Fruit fly (Drosophila melanogaster) whole organism, embryonic: ENCODE measurements around the gene SerRS.
A peak's percentile ranks its signal among the peaks of the same experiment; 100 is the strongest.

Experiments used
- Atf3 ChIP-seq: fragments of 200-800 bp; sonication (Bioruptor generic); optimal IDR thresholded peaks from 3 replicates; lab custom pipeline; 2016; ENCODE audit warnings: missing biosample characterization, missing genetic modification characterization
- CG12391 ChIP-seq: fragments of 200-800 bp; sonication (Bioruptor generic); optimal IDR thresholded peaks from 3 replicates; lab custom pipeline; 2018; ENCODE audit warnings: missing biosample characterization, mild to moderate bottlenecking, missing genetic modification characterization, moderate library complexity
- CG13296 ChIP-seq: fragments of 200-800 bp; sonication (Bioruptor generic); optimal IDR thresholded peaks from 3 replicates; lab custom pipeline; 2018; ENCODE audit warnings: missing biosample characterization, mild to moderate bottlenecking, missing genetic modification characterization
- CG14014 ChIP-seq: fragments of 200-800 bp; sonication (Bioruptor generic); IDR thresholded peaks from 2 replicates; pipeline ENCODE4 v1.3.6; 2022; ENCODE audit warnings: missing biosample characterization, missing genetic modification characterization
- CG15601 ChIP-seq: fragments of 200-800 bp; sonication (Bioruptor generic); optimal IDR thresholded peaks from 3 replicates; lab custom pipeline; 2019; ENCODE audit warnings: missing biosample characterization, mild to moderate bottlenecking, missing genetic modification characterization, moderate library complexity
- CG16813 ChIP-seq: fragments of 200-800 bp; sonication (Bioruptor generic); IDR thresholded peaks from 3 replicates; pipeline ENCODE4 v1.3.6; 2022; ENCODE audit warnings: missing biosample characterization, missing genetic modification characterization; ENCODE audit not compliant: partially characterized antibody
- CG16863 ChIP-seq: fragments of 200-800 bp; sonication (Bioruptor generic); optimal IDR thresholded peaks from 3 replicates; lab custom pipeline; 2016; ENCODE audit warnings: missing biosample characterization, missing genetic modification characterization
- CG18476 ChIP-seq: fragments of 200-800 bp; sonication (Bioruptor generic); optimal IDR thresholded peaks from 2 replicates; lab custom pipeline; 2016; ENCODE audit warnings: missing biosample characterization, mild to moderate bottlenecking, missing genetic modification characterization
- CG34376 ChIP-seq: fragments of 200-800 bp; sonication (Bioruptor generic); optimal IDR thresholded peaks from 2 replicates; lab custom pipeline; 2018; ENCODE audit warnings: missing biosample characterization, mild to moderate bottlenecking, missing genetic modification characterization
- CG4424 ChIP-seq: fragments of 200-800 bp; sonication (Bioruptor generic); optimal IDR thresholded peaks from 3 replicates; lab custom pipeline; 2016; ENCODE audit warnings: missing biosample characterization, missing genetic modification characterization
- CG6272 ChIP-seq: fragments of 200-800 bp; sonication (Bioruptor generic); IDR thresholded peaks from 2 replicates; pipeline ENCODE4 v1.3.6; 2022; ENCODE audit warnings: missing biosample characterization, missing genetic modification characterization
- CG6765 ChIP-seq: fragments of 200-800 bp; sonication (Bioruptor generic); optimal IDR thresholded peaks from 3 replicates; lab custom pipeline; 2017; ENCODE audit warnings: missing biosample characterization, mild to moderate bottlenecking, missing genetic modification characterization
- CG7745 ChIP-seq: fragments of 200-800 bp; sonication (Bioruptor generic); optimal IDR thresholded peaks from 2 replicates; lab custom pipeline; 2018; ENCODE audit warnings: missing biosample characterization, mild to moderate bottlenecking, missing genetic modification characterization, moderate library complexity
- CG8281 ChIP-seq: fragments of 200-800 bp; sonication (Bioruptor generic); optimal IDR thresholded peaks from 2 replicates; lab custom pipeline; 2018; ENCODE audit warnings: missing biosample characterization, mild to moderate bottlenecking, missing genetic modification characterization, moderate library complexity
- CG8478 ChIP-seq: fragments of >200 bp; optimal IDR thresholded peaks from 2 replicates; lab custom pipeline; 2018
- CG9727 ChIP-seq: fragments of 200-800 bp; sonication (Bioruptor generic); optimal IDR thresholded peaks from 3 replicates; lab custom pipeline; 2017; ENCODE audit warnings: missing biosample characterization, mild to moderate bottlenecking, missing genetic modification characterization
- CHES-1-like ChIP-seq: fragments of 200-800 bp; sonication (Bioruptor generic); optimal IDR thresholded peaks from 2 replicates; lab custom pipeline; 2016; ENCODE audit warnings: missing biosample characterization, missing genetic modification characterization
- CoRest ChIP-seq: fragments of 200-800 bp; sonication (Bioruptor generic); optimal IDR thresholded peaks from 3 replicates; lab custom pipeline; 2018; ENCODE audit warnings: missing biosample characterization, mild to moderate bottlenecking, missing genetic modification characterization, moderate library complexity
- Dek ChIP-seq: fragments of 200-800 bp; sonication (Bioruptor generic); optimal IDR thresholded peaks from 3 replicates; lab custom pipeline; 2019; ENCODE audit warnings: missing biosample characterization, mild to moderate bottlenecking, missing genetic modification characterization, moderate library complexity
- Dip3 ChIP-seq: fragments of 200-800 bp; sonication (Bioruptor generic); optimal IDR thresholded peaks from 3 replicates; lab custom pipeline; 2016; ENCODE audit warnings: missing biosample characterization, missing genetic modification characterization
- Dref ChIP-seq: fragments of 200-800 bp; sonication (Bioruptor generic); IDR thresholded peaks from 2 replicates; pipeline ENCODE4 v1.3.6; 2022; ENCODE audit warnings: missing biosample characterization, missing genetic modification characterization
- E2f2 ChIP-seq: fragments of 200-800 bp; sonication (Bioruptor generic); IDR thresholded peaks from 2 replicates; pipeline ENCODE4 v1.3.6; 2022; ENCODE audit warnings: missing biosample characterization, missing genetic modification characterization
- Fer1 ChIP-seq: fragments of 200-800 bp; sonication (Bioruptor generic); optimal IDR thresholded peaks from 2 replicates; lab custom pipeline; 2017; ENCODE audit warnings: missing biosample characterization, mild to moderate bottlenecking, missing genetic modification characterization
- HLH3B ChIP-seq: fragments of 200-800 bp; sonication (Bioruptor generic); IDR thresholded peaks from 2 replicates; pipeline ENCODE4 v1.3.6; 2022; ENCODE audit warnings: missing biosample characterization, missing genetic modification characterization
- HLH54F ChIP-seq: fragments of 200-800 bp; sonication (Bioruptor generic); optimal IDR thresholded peaks from 3 replicates; lab custom pipeline; 2016; ENCODE audit warnings: missing biosample characterization, missing genetic modification characterization
- Hmr ChIP-seq: fragments of 200-800 bp; sonication (Bioruptor generic); optimal IDR thresholded peaks from 3 replicates; lab custom pipeline; 2017; ENCODE audit warnings: mild to moderate bottlenecking, missing biosample characterization, missing genetic modification reagents, missing genetic modification characterization
- Hr78 ChIP-seq, 2 experiments: fragments of 200-800 bp in 1 of 2; fragments of >200 bp in 1 of 2; sonication (Bioruptor generic) in 1 of 2; optimal IDR thresholded peaks; 2 replicates each; lab custom pipeline; 2017 to 2019; ENCODE audit warnings: missing biosample characterization in 2 of 2, missing genetic modification characterization in 2 of 2, mild to moderate bottlenecking in 1 of 2, moderate library complexity in 1 of 2
- NFAT ChIP-seq: fragments of 200-800 bp; sonication (Bioruptor generic); IDR thresholded peaks from 2 replicates; pipeline ENCODE4 v1.3.6; 2022; ENCODE audit warnings: missing biosample characterization, missing genetic modification characterization
- Nf-YC ChIP-seq: fragments of 200-800 bp; optimal IDR thresholded peaks from 3 replicates; lab custom pipeline; 2019; ENCODE audit warnings: missing biosample characterization, mild to moderate bottlenecking, missing genetic modification characterization, moderate library complexity
- Opbp ChIP-seq: fragments of 200-800 bp; sonication (Bioruptor generic); IDR thresholded peaks from 3 replicates; pipeline ENCODE4 v1.3.6; 2022; ENCODE audit warnings: missing biosample characterization, missing genetic modification characterization; ENCODE audit not compliant: partially characterized antibody
- Tbp ChIP-seq: fragments of >200 bp; optimal IDR thresholded peaks from 2 replicates; lab custom pipeline; 2018; ENCODE audit warnings: missing biosample characterization, missing genetic modification characterization
- chinmo ChIP-seq: fragments of 200-800 bp; sonication (Bioruptor generic); IDR thresholded peaks from 4 replicates; pipeline ENCODE4 v1.3.6; 2022; ENCODE audit warnings: missing biosample characterization, missing genetic modification characterization; ENCODE audit not compliant: partially characterized antibody
- chm ChIP-seq: fragments of 200-800 bp; sonication (Bioruptor generic); IDR thresholded peaks from 2 replicates; pipeline ENCODE4 v1.3.6; 2022; ENCODE audit warnings: missing biosample characterization, missing genetic modification characterization
- ci ChIP-seq: fragments of 200-800 bp; sonication (Bioruptor generic); IDR thresholded peaks from 3 replicates; pipeline ENCODE4 v1.3.6; 2022; ENCODE audit warnings: missing biosample characterization, missing genetic modification characterization
- exex ChIP-seq: fragments of 200-800 bp; sonication (Bioruptor generic); optimal IDR thresholded peaks from 4 replicates; lab custom pipeline; 2018; ENCODE audit warnings: missing biosample characterization, mild to moderate bottlenecking, missing genetic modification characterization, moderate library complexity
- fd102C ChIP-seq: fragments of 200-800 bp; sonication (Bioruptor generic); optimal IDR thresholded peaks from 2 replicates; lab custom pipeline; 2018; ENCODE audit warnings: missing biosample characterization, mild to moderate bottlenecking, missing genetic modification characterization, moderate library complexity
- fu2 ChIP-seq: fragments of 200-800 bp; sonication (Bioruptor generic); optimal IDR thresholded peaks from 2 replicates; lab custom pipeline; 2016; ENCODE audit warnings: missing biosample characterization, missing genetic modification characterization
- gcm ChIP-seq: fragments of 200-800 bp; sonication (Bioruptor generic); optimal IDR thresholded peaks from 2 replicates; lab custom pipeline; 2019; ENCODE audit warnings: missing biosample characterization, mild to moderate bottlenecking, missing genetic modification characterization, moderate library complexity
- inv ChIP-seq: fragments of 200-800 bp; sonication (Bioruptor generic); IDR thresholded peaks from 2 replicates; pipeline ENCODE4 v1.3.6; 2022; ENCODE audit warnings: missing biosample characterization, missing genetic modification characterization; ENCODE audit not compliant: partially characterized antibody
- luna ChIP-seq: fragments of 200-800 bp; sonication (Bioruptor generic); optimal IDR thresholded peaks from 2 replicates; lab custom pipeline; 2016; ENCODE audit warnings: missing biosample characterization, missing genetic modification characterization
- mld ChIP-seq: fragments of 200-800 bp; sonication (Bioruptor generic); IDR thresholded peaks from 3 replicates; pipeline ENCODE4 v1.3.6; 2022; ENCODE audit warnings: missing biosample characterization, missing genetic modification characterization; ENCODE audit not compliant: partially characterized antibody
- nau ChIP-seq: fragments of 200-800 bp; sonication (Bioruptor generic); optimal IDR thresholded peaks from 3 replicates; lab custom pipeline; 2017; ENCODE audit warnings: missing biosample characterization, mild to moderate bottlenecking, missing genetic modification characterization, missing genetic modification reagents
- nerfin-2 ChIP-seq: fragments of 200-800 bp; sonication (Bioruptor generic); IDR thresholded peaks from 2 replicates; pipeline ENCODE4 v1.3.6; 2022; ENCODE audit warnings: missing biosample characterization, missing genetic modification characterization; ENCODE audit not compliant: partially characterized antibody
- nmo ChIP-seq: fragments of 200-800 bp; sonication (Bioruptor generic); optimal IDR thresholded peaks from 2 replicates; lab custom pipeline; 2018; ENCODE audit warnings: missing biosample characterization, mild to moderate bottlenecking, missing genetic modification characterization, moderate library complexity
- ro ChIP-seq: fragments of 200-800 bp; sonication (Bioruptor generic); IDR thresholded peaks from 2 replicates; pipeline ENCODE4 v1.3.6; 2022; ENCODE audit warnings: missing biosample characterization, missing genetic modification characterization
- sd ChIP-seq: fragments of 200-800 bp; sonication (Bioruptor generic); optimal IDR thresholded peaks from 3 replicates; lab custom pipeline; 2018; ENCODE audit warnings: missing biosample characterization, mild to moderate bottlenecking, missing genetic modification characterization, moderate library complexity
- stc ChIP-seq: fragments of 200-800 bp; sonication (Bioruptor generic); IDR thresholded peaks from 2 replicates; pipeline ENCODE4 v1.3.6; 2022; ENCODE audit warnings: missing biosample characterization, missing genetic modification characterization
- usp ChIP-seq: fragments of >200 bp; optimal IDR thresholded peaks from 2 replicates; lab custom pipeline; 2017; ENCODE audit warnings: missing biosample characterization, missing genetic modification characterization
- vvl ChIP-seq: fragments of 200-800 bp; sonication (Bioruptor generic); IDR thresholded peaks from 2 replicates; pipeline ENCODE4 v1.3.6; 2022; ENCODE audit warnings: missing biosample characterization, missing genetic modification characterization

Gene SerRS

dm6 chr2L:3041918-3042615 is 4.9 kb upstream of the SerRS start, which contains the start of gene CG17261 (continued):
- peak; percentile 97 for TF ChIP-seq exex (tag; lab: Kevin White, UChicago)
- no peak for TF ChIP-seq CG6765 (GFP tag; lab: Kevin White, UChicago)
- no peak for TF ChIP-seq usp (GFP tag; lab: Kevin White, UChicago)
- peak; percentile 55 for TF ChIP-seq CG9727 (GFP tag; lab: Kevin White, UChicago)
- TF ChIP-seq fd102C = no peak
- no peak for TF ChIP-seq fu2 (GFP tag; lab: Kevin White, UChicago)
- TF ChIP-seq CG4424 (GFP tag; lab: Kevin White, UChicago) = no peak
- no peak for TF ChIP-seq CG14014 (GFP tag; lab: Robert Waterston, UW)
- no peak for TF ChIP-seq luna (GFP tag; lab: Kevin White, UChicago)
- TF ChIP-seq CG6272 (GFP tag; lab: Robert Waterston, UW) = no peak
- TF ChIP-seq Atf3 (GFP tag; lab: Kevin White, UChicago) = no peak
- no peak for TF ChIP-seq Dref
- peak; percentile 88 for TF ChIP-seq sd (tag; lab: Kevin White, UChicago)
- TF ChIP-seq CG16813 = no peak
- TF ChIP-seq chm (GFP tag; lab: Robert Waterston, UW) = no peak
- no peak for TF ChIP-seq mld (GFP tag; lab: Robert Waterston, UW)
- no peak for TF ChIP-seq CG8281
- peak; percentile 55; the same call in 1 of the 2 replicates for TF ChIP-seq NFAT (GFP tag; lab: Robert Waterston, UW)
- peak; percentile 76; the same call in 3 of the 4 replicates for TF ChIP-seq chinmo (GFP tag; lab: Robert Waterston, UW)
- TF ChIP-seq vvl (GFP tag; lab: Robert Waterston, UW) = peak; percentile 30; the same call in 1 of the 2 replicates
- peak; percentile 37 for TF ChIP-seq HLH54F (GFP tag; lab: Kevin White, UChicago)
- no peak for TF ChIP-seq inv (GFP tag; lab: Robert Waterston, UW)
- no peak for TF ChIP-seq Tbp (GFP tag; lab: Kevin White, UChicago)
- TF ChIP-seq Dip3 (GFP tag; lab: Kevin White, UChicago) = peak; percentile 41
- TF ChIP-seq E2f2 (GFP tag; lab: Robert Waterston, UW) = no peak; the same call in 1 of the 2 replicates
- TF ChIP-seq gcm (GFP tag; lab: Kevin White, UChicago) = no peak
- peak; percentile 25 for TF ChIP-seq CoRest
- TF ChIP-seq Nf-YC (tag; lab: Kevin White, UChicago) = no peak
- TF ChIP-seq CG12391 (tag; lab: Kevin White, UChicago) = peak; percentile 43
- no peak for TF ChIP-seq nau (GFP tag; lab: Kevin White, UChicago)
- peak; percentile 68 for TF ChIP-seq Fer1 (GFP tag; lab: Kevin White, UChicago)
- TF ChIP-seq CG13296 (GFP tag; lab: Kevin White, UChicago) = peak; percentile 18
- no peak for TF ChIP-seq ro (GFP tag; lab: Robert Waterston, UW)
- no peak for TF ChIP-seq stc (GFP tag; lab: Robert Waterston, UW)
- no peak for TF ChIP-seq Opbp (GFP tag; lab: Robert Waterston, UW)
- TF ChIP-seq ci (GFP tag; lab: Robert Waterston, UW) = no peak
- TF ChIP-seq CG34376 (GFP tag; lab: Kevin White, UChicago) = peak; percentile 99
- no peak for TF ChIP-seq nerfin-2 (GFP tag; lab: Robert Waterston, UW)
- TF ChIP-seq Hmr (GFP tag; lab: Kevin White, UChicago) = peak; percentile 70
- peak in 1 of 2 experiments; percentile 84 for TF ChIP-seq Hr78 (GFP tag; optimal IDR thresholded peaks at IDR 0.05; lab: Kevin White, UChicago)
- TF ChIP-seq CHES-1-like = peak; percentile 30
- TF ChIP-seq HLH3B (GFP tag; lab: Robert Waterston, UW) = no peak
- TF ChIP-seq CG16863 (GFP tag; lab: Kevin White, UChicago) = no peak
- TF ChIP-seq CG7745 (tag; lab: Kevin White, UChicago) = no peak
- no peak for TF ChIP-seq nmo (GFP tag; lab: Kevin White, UChicago)
- no peak for TF ChIP-seq CG15601
- TF ChIP-seq Dek (tag; lab: Kevin White, UChicago) = peak; percentile 21
- no peak for TF ChIP-seq CG18476 (GFP tag; lab: Kevin White, UChicago)
- no peak for TF ChIP-seq CG8478
